Worm (Caenorhabditis elegans) whole organism, L3 larva: ENCODE data around the gene col-156.

ENCODE experiments used
- R02D3.7 ChIP-seq: fragments of 150-350 bp; optimal IDR thresholded peaks from 2 replicates; lab custom pipeline; 2014; ENCODE audit warnings: missing biosample characterization, missing genetic modification characterization
- ZK546.5 ChIP-seq: sonication (generic microtip); optimal IDR thresholded peaks from 2 replicates; lab custom pipeline; 2017; ENCODE audit warnings: missing biosample characterization, missing genetic modification characterization
- ama-1 ChIP-seq: fragments of 150-350 bp; optimal IDR thresholded peaks from 2 replicates; lab custom pipeline; 2018
- ceh-28 ChIP-seq: fragments of 150-350 bp; optimal IDR thresholded peaks from 2 replicates; lab custom pipeline; 2014; ENCODE audit warnings: missing biosample characterization, missing genetic modification reagents, missing genetic modification characterization
- ceh-82 ChIP-seq: fragments of 150-350 bp; optimal IDR thresholded peaks from 2 replicates; lab custom pipeline; 2014; ENCODE audit warnings: missing biosample characterization, missing genetic modification characterization
- daf-12 ChIP-seq: fragments of 150-350 bp; optimal IDR thresholded peaks from 2 replicates; lab custom pipeline; 2014; ENCODE audit warnings: missing biosample characterization, missing genetic modification reagents, missing genetic modification characterization
- egl-27 ChIP-seq: sonication (generic microtip); optimal IDR thresholded peaks from 4 replicates; lab custom pipeline; 2017; ENCODE audit warnings: missing biosample characterization, missing genetic modification reagents, missing genetic modification characterization
- egl-5 ChIP-seq: fragments of 150-350 bp; optimal IDR thresholded peaks from 2 replicates; lab custom pipeline; 2017; ENCODE audit warnings: missing biosample characterization, missing genetic modification reagents, missing genetic modification characterization, inconsistent platforms
- elt-1 ChIP-seq: fragments of 150-350 bp; optimal IDR thresholded peaks from 2 replicates; lab custom pipeline; 2014; ENCODE audit warnings: missing biosample characterization, missing genetic modification characterization
- elt-2 ChIP-seq: sonication (generic microtip); optimal IDR thresholded peaks from 2 replicates; lab custom pipeline; 2016; ENCODE audit warnings: missing genetic modification reagents, mild to moderate bottlenecking, missing genetic modification characterization, missing compliant biosample characterization
- eor-1 ChIP-seq, 2 experiments: fragments of 150-350 bp; optimal IDR thresholded peaks; 2 replicates each; lab custom pipeline; 2014 to 2018; ENCODE audit warnings: missing biosample characterization in 2 of 2, missing genetic modification characterization in 2 of 2
- fkh-10 ChIP-seq: sonication (generic microtip); optimal IDR thresholded peaks from 2 replicates; lab custom pipeline; 2017; ENCODE audit warnings: missing biosample characterization, missing genetic modification reagents, missing genetic modification characterization
- fos-1 ChIP-seq: fragments of 150-350 bp; optimal IDR thresholded peaks from 2 replicates; lab custom pipeline; 2014; ENCODE audit warnings: missing biosample characterization, missing genetic modification characterization
- hmg-11 ChIP-seq: sonication (generic microtip); optimal IDR thresholded peaks from 2 replicates; lab custom pipeline; 2016; ENCODE audit warnings: missing genetic modification characterization, missing compliant biosample characterization
- jun-1 ChIP-seq: fragments of 150-350 bp; optimal IDR thresholded peaks from 2 replicates; lab custom pipeline; 2014; ENCODE audit warnings: missing biosample characterization, missing genetic modification reagents, missing genetic modification characterization
- lin-15B ChIP-seq: fragments of 150-350 bp; optimal IDR thresholded peaks from 2 replicates; lab custom pipeline; 2014; ENCODE audit warnings: missing biosample characterization, missing genetic modification characterization
- lin-39 ChIP-seq: fragments of 150-350 bp; optimal IDR thresholded peaks from 2 replicates; lab custom pipeline; 2018; ENCODE audit warnings: missing biosample characterization, missing genetic modification reagents, missing genetic modification characterization
- lsy-12 ChIP-seq: sonication (generic microtip); optimal IDR thresholded peaks from 2 replicates; lab custom pipeline; 2016; ENCODE audit warnings: mild to moderate bottlenecking, missing genetic modification characterization, missing compliant biosample characterization
- mdl-1 ChIP-seq: fragments of 150-350 bp; optimal IDR thresholded peaks from 2 replicates; lab custom pipeline; 2014; ENCODE audit warnings: missing biosample characterization, missing genetic modification characterization
- mml-1 ChIP-seq: fragments of 150-350 bp; sonication (generic microtip); optimal IDR thresholded peaks from 3 replicates; lab custom pipeline; 2014; ENCODE audit warnings: missing biosample characterization, missing genetic modification characterization
- nfya-1 ChIP-seq: sonication (generic microtip); optimal IDR thresholded peaks from 2 replicates; lab custom pipeline; 2017; ENCODE audit warnings: missing genetic modification characterization, mild to moderate bottlenecking, missing compliant biosample characterization, antibody characterized with exemption, moderate library complexity; ENCODE audit not compliant: insufficient read depth
- nhr-11 ChIP-seq: fragments of 150-350 bp; optimal IDR thresholded peaks from 2 replicates; lab custom pipeline; 2014; ENCODE audit warnings: missing biosample characterization, missing genetic modification characterization
- nhr-12 ChIP-seq: fragments of 150-350 bp; optimal IDR thresholded peaks from 2 replicates; lab custom pipeline; 2014; ENCODE audit warnings: missing biosample characterization, missing genetic modification characterization
- nhr-237 ChIP-seq: fragments of 150-350 bp; optimal IDR thresholded peaks from 2 replicates; lab custom pipeline; 2014; ENCODE audit warnings: missing biosample characterization, missing genetic modification characterization
- nhr-25 ChIP-seq: sonication (generic microtip); optimal IDR thresholded peaks from 2 replicates; lab custom pipeline; 2017; ENCODE audit warnings: missing biosample characterization, missing genetic modification characterization
- nhr-76 ChIP-seq: fragments of 150-350 bp; sonication (generic microtip); optimal IDR thresholded peaks from 5 replicates; lab custom pipeline; 2014; ENCODE audit warnings: missing biosample characterization, missing genetic modification characterization
- nhr-77 ChIP-seq: fragments of 150-350 bp; optimal IDR thresholded peaks from 2 replicates; lab custom pipeline; 2014; ENCODE audit warnings: missing biosample characterization, missing genetic modification characterization
- pha-4 ChIP-seq: fragments of 150-350 bp; optimal IDR thresholded peaks from 2 replicates; lab custom pipeline; 2014; ENCODE audit warnings: missing biosample characterization, missing genetic modification reagents, missing genetic modification characterization
- pqm-1 ChIP-seq: fragments of 150-350 bp; optimal IDR thresholded peaks from 2 replicates; lab custom pipeline; 2017; ENCODE audit warnings: missing biosample characterization, missing genetic modification characterization, inconsistent platforms
- sea-2 ChIP-seq: fragments of 150-350 bp; sonication (generic microtip); optimal IDR thresholded peaks from 4 replicates; lab custom pipeline; 2014; ENCODE audit warnings: missing biosample characterization, missing genetic modification reagents, missing genetic modification characterization
- skn-1 ChIP-seq: fragments of 150-350 bp; optimal IDR thresholded peaks from 2 replicates; lab custom pipeline; 2014; ENCODE audit warnings: missing biosample characterization, missing genetic modification characterization
- snpc-4 ChIP-seq: fragments of 150-350 bp; optimal IDR thresholded peaks from 2 replicates; lab custom pipeline; 2014; ENCODE audit warnings: missing biosample characterization, missing genetic modification characterization
- unc-39 ChIP-seq: sonication (generic microtip); optimal IDR thresholded peaks from 4 replicates; lab custom pipeline; 2017; ENCODE audit warnings: missing biosample characterization, missing genetic modification characterization
- unc-62 ChIP-seq: fragments of 150-350 bp; sonication (generic microtip); optimal IDR thresholded peaks from 4 replicates; lab custom pipeline; 2014; ENCODE audit warnings: missing biosample characterization, missing genetic modification reagents, missing genetic modification characterization
- zag-1 ChIP-seq: fragments of 150-350 bp; optimal IDR thresholded peaks from 2 replicates; lab custom pipeline; 2014; ENCODE audit warnings: missing biosample characterization, missing genetic modification characterization
- ztf-11 ChIP-seq: fragments of 150-350 bp; optimal IDR thresholded peaks from 2 replicates; lab custom pipeline; 2014; ENCODE audit warnings: missing biosample characterization, missing genetic modification characterization

Gene col-156

DNA sequence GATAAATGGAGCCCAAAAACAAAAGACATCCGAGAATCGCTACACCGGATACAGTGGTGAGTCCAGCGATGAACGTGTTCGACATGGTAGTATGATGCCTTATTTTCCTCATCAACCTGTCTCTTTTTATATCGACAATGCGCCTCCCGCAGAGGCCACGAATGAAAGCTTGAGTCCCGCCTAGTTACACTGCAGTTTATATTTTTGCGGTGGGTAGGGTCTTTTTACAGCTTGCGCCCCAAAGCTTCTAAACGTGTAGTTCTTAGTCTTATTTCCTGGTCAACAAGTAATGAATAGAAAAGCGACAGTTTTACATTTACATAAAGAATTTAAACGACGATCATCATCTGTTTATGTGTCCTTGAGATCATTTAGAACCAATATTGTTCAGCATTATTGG, at the start of gene col-156:
TSS of gene col-156 (minus strand) at position 101 of the 400 bp plus-strand sequence.
- TF ChIP-seq ceh-28 (tag; lab: Kevin White, UChicago) (no peak), nhr-237 (tag; lab: Kevin White, UChicago) (no peak), pqm-1 (tag; lab: Kevin White, UChicago) (no peak), nhr-12 (tag; lab: Kevin White, UChicago) (no peak), lsy-12 (tag; lab: Kevin White, UChicago) (no peak), nhr-11 (tag; lab: Kevin White, UChicago) (no peak), snpc-4 (tag; lab: Kevin White, UChicago) (no peak), lin-15B (tag; lab: Kevin White, UChicago) (no peak), R02D3.7 (tag; lab: Kevin White, UChicago) (no peak), ZK546.5 (tag; lab: Kevin White, UChicago) (no peak), eor-1 (tag; optimal IDR thresholded peaks at IDR 0.05; lab: Kevin White, UChicago) (no peak), hmg-11 (no peak), lin-39 (tag; lab: Kevin White, UChicago) (no peak)
- TF ChIP-seq, all 47 proteins: peak for 0

DNA sequence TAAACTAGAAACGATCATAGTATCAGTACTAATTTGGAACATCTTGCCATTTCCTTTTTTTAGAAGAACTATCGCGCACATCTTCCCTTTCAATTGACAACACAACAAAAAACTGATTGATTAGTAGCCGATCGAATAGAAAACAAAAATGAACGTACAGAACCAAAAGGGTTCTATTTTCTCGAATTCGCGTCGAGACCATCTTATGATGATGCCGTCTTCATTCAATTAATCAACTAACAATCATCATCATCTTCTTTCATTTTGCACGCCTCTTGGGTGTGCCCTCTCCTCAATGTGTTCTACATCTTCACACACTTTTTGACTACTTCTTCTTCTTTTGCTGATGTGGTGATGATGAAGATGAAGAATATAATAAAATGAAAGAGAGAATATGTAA, 49.6 kb upstream of the col-156 start:
- TF ChIP-seq snpc-4 (tag; lab: Kevin White, UChicago) (no peak), nhr-77 (tag; lab: Kevin White, UChicago) (no peak), fos-1 (tag; lab: Kevin White, UChicago) (no peak), nhr-11 (tag; lab: Kevin White, UChicago) (no peak), sea-2 (GFP tag; lab: Kevin White, UChicago) (no peak), nfya-1 (tag; lab: Kevin White, UChicago) (no peak), fkh-10 (GFP tag; lab: Kevin White, UChicago) (no peak), ceh-82 (tag; lab: Kevin White, UChicago) (no peak), mml-1 (no peak), nhr-237 (tag; lab: Kevin White, UChicago) (no peak), elt-2 (tag; lab: Kevin White, UChicago) (no peak), unc-62 (GFP tag; lab: Kevin White, UChicago) (no peak), ZK546.5 (tag; lab: Kevin White, UChicago) (no peak)

DNA sequence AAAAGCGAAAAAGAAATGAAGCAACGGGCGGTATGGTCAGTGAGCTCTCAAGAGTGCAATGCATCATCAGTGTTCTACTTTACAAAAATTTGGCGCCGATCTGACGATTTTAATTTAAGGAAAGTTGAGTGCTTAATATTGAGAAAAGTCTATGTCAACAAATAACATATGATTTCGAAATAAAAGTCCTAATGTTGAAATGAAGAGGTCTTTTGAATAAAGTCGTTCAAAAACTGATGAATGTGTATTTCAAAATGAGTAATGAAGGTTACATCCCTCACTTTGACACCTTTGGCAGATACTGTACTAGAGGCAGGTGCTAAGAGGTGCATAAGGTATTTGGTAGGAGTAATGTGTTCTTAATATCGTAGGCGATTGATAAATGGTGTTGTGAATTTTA, 47.3 kb upstream of the col-156 start:
- TF ChIP-seq lsy-12 (tag; lab: Kevin White, UChicago) (no peak), zag-1 (no peak), elt-1 (no peak), fos-1 (tag; lab: Kevin White, UChicago) (no peak)

DNA sequence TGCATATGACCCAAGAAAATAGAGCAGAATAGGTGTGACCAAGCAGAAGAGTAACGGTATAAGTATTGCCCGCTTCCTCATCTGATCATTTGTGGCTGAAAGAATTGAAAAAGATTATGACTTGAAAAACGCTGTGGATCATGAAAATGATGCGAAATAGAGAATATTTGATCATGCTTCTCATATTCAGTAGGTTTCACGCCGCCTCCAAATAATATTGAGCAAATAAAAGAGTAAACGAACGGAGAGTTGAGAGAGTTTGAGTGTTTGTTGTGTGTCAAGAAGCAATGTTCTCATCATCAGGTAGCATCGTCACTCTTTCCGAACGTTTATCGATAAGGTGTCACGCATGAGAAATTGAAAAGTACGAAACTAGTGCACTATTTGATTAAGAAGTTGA, 46.1 kb upstream of the col-156 start, which contains the start of gene htrl-1:
TSS of gene htrl-1 (minus strand) at position 101 of the 400 bp plus-strand sequence.
- TF ChIP-seq sea-2 (GFP tag; lab: Kevin White, UChicago) (no peak), pha-4 (tag; lab: Kevin White, UChicago) (peak; percentile 10)

DNA sequence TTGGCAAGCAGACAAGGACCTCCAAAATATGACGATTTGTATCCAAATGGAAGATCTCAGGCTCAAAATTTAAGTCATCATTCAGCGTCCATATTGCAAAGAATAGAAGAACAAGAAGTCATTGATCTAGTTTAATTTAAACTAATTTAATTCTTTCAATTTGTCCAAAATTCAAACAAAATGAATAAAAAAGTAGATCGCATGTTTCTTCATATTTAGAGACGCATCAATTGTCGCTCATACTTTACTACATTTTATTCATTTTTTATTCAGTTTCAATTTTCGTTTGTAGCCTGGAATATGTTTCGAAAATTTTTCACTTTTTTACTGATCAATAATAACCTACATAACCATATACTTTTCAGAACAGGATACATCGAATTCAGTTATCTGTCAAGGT, 42.3 kb upstream of the col-156 start, which contains the start of gene T11F9.21:
TSS of gene T11F9.21 (plus strand) at position 301 of the 400 bp plus-strand sequence.
- no peak for TF ChIP-seq elt-2 (tag; lab: Kevin White, UChicago)
- no peak for TF ChIP-seq jun-1 (tag; lab: Kevin White, UChicago)

DNA sequence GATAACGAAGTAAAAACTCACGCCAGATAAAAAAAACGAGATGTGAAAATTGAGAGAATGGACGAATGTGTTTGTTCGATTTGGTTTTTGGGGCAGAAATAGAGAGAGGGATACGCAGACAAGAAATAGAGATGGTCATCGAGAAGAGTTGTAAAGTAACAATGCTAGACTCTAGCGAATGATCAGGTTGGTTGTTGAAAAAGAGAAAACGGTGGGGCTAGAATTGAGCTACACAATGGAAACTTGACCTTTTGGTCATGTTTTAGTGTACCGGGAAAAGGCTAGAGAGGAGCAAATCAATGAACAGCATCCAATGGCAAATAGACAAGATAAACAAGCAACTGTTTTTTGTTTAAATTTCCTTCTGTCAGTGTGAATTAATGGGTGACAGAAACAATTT, 40.2 kb upstream of the col-156 start, which contains the start of gene dhs-19:
TSS of gene dhs-19 (minus strand) at position 101 of the 400 bp plus-strand sequence.
- TF ChIP-seq egl-27 (tag; lab: Kevin White, UChicago) (no peak), nhr-76 (tag; lab: Kevin White, UChicago) (no peak)

DNA sequence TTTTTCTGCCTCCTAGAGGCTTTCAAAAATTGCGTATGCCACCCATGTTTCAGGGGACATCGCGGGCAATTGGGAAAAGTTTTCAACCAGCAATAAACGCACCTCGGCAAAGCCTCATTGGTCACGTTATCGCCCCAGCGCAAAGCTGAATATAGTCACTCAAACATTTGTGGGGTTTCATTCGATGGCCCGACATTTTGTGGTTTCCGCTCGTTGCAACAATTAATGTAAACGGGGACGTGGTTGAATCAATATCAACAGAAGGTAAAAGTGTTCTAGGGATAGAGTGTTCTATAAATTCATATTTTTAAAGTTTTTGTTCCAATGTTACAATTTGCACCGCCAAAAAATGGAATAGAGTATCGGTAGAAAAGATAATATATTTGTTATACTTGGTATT, 38.1 kb upstream of the col-156 start:
- TF ChIP-seq ztf-11: no peak
- no peak for TF ChIP-seq mdl-1 (tag; lab: Kevin White, UChicago)
- no peak for TF ChIP-seq egl-5
- no peak for TF ChIP-seq daf-12 (tag; lab: Kevin White, UChicago)
- TF ChIP-seq ama-1 (lab: Kevin White, UChicago): no peak
- TF ChIP-seq unc-39 (tag; lab: Kevin White, UChicago): no peak
- no peak for TF ChIP-seq pha-4 (tag; lab: Kevin White, UChicago)
- TF ChIP-seq elt-1: no peak
- TF ChIP-seq nhr-77 (tag; lab: Kevin White, UChicago): no peak
- TF ChIP-seq jun-1 (tag; lab: Kevin White, UChicago): no peak
- TF ChIP-seq snpc-4 (tag; lab: Kevin White, UChicago): no peak
- no peak for TF ChIP-seq elt-2 (tag; lab: Kevin White, UChicago)
- TF ChIP-seq nhr-76 (tag; lab: Kevin White, UChicago): no peak
- TF ChIP-seq sea-2 (GFP tag; lab: Kevin White, UChicago): no peak
- no peak for TF ChIP-seq egl-27 (tag; lab: Kevin White, UChicago)
- no peak for TF ChIP-seq skn-1 (tag; lab: Kevin White, UChicago)
- no peak for TF ChIP-seq nhr-25 (tag; lab: Kevin White, UChicago)
- no peak for TF ChIP-seq unc-62 (GFP tag; lab: Kevin White, UChicago)
- TF ChIP-seq mml-1: no peak
